Fruit fly (Drosophila melanogaster) whole organism, embryonic: ENCODE measurements around the gene CG43796.

ENCODE experiments used
- Ada2b ChIP-seq: fragments of 200-800 bp; sonication (Bioruptor generic); IDR thresholded peaks from 2 replicates; pipeline ENCODE4 v1.3.6; 2022; ENCODE audit warnings: missing biosample characterization, missing genetic modification characterization
- Antp ChIP-seq: fragments of 200-800 bp; sonication (Bioruptor generic); optimal IDR thresholded peaks from 3 replicates; lab custom pipeline; 2016; ENCODE audit warnings: missing biosample characterization, missing genetic modification characterization
- C15 ChIP-seq: fragments of 200-800 bp; sonication (Bioruptor generic); IDR thresholded peaks from 3 replicates; pipeline ENCODE4 v1.3.6; 2022; ENCODE audit warnings: missing biosample characterization, missing genetic modification characterization
- CG11085 ChIP-seq: fragments of 200-800 bp; sonication (Bioruptor generic); IDR thresholded peaks from 2 replicates; pipeline ENCODE4 v1.3.6; 2022; ENCODE audit warnings: missing biosample characterization, missing genetic modification characterization
- CG11695 ChIP-seq: fragments of 200-800 bp; sonication (Bioruptor generic); IDR thresholded peaks from 3 replicates; pipeline ENCODE4 v1.3.6; 2022; ENCODE audit warnings: missing biosample characterization, missing genetic modification characterization
- CG14965 ChIP-seq: fragments of 200-800 bp; sonication (Bioruptor generic); optimal IDR thresholded peaks from 2 replicates; lab custom pipeline; 2016; ENCODE audit warnings: missing biosample characterization, missing genetic modification characterization, borderline replicate concordance
- CG15479 ChIP-seq: fragments of 200-800 bp; sonication (Bioruptor generic); optimal IDR thresholded peaks from 3 replicates; lab custom pipeline; 2019; ENCODE audit warnings: missing biosample characterization, mild to moderate bottlenecking, missing genetic modification characterization, moderate library complexity
- CG15696 ChIP-seq: fragments of 200-800 bp; sonication (Bioruptor generic); optimal IDR thresholded peaks from 2 replicates; lab custom pipeline; 2019; ENCODE audit warnings: missing biosample characterization, mild to moderate bottlenecking, missing genetic modification characterization, moderate library complexity
- CG2129 ChIP-seq: fragments of 200-800 bp; sonication (Bioruptor generic); IDR thresholded peaks from 2 replicates; pipeline ENCODE4 v1.3.6; 2022; ENCODE audit warnings: missing biosample characterization, missing genetic modification characterization; ENCODE audit not compliant: partially characterized antibody
- CG3163 ChIP-seq: fragments of 200-800 bp; sonication (Bioruptor generic); optimal IDR thresholded peaks from 3 replicates; lab custom pipeline; 2016; ENCODE audit warnings: missing biosample characterization, missing genetic modification characterization
- CG43689 ChIP-seq: fragments of 200-800 bp; sonication (Bioruptor generic); IDR thresholded peaks from 2 replicates; pipeline ENCODE4 v1.3.6; 2022; ENCODE audit warnings: missing biosample characterization, missing genetic modification characterization
- CG6175 ChIP-seq: fragments of 200-800 bp; sonication (Bioruptor generic); IDR thresholded peaks from 3 replicates; pipeline ENCODE4 v1.3.6; 2022; ENCODE audit warnings: missing biosample characterization, missing genetic modification characterization
- CG6683 ChIP-seq: fragments of 200-800 bp; sonication (Bioruptor generic); optimal IDR thresholded peaks from 2 replicates; lab custom pipeline; 2017; ENCODE audit warnings: missing biosample characterization, mild to moderate bottlenecking, missing genetic modification characterization, missing genetic modification reagents
- CG6689 ChIP-seq: fragments of 200-800 bp; sonication (Bioruptor generic); IDR thresholded peaks from 2 replicates; pipeline ENCODE4 v1.3.6; 2022; ENCODE audit warnings: missing biosample characterization, missing genetic modification characterization
- CG7372 ChIP-seq: fragments of 200-800 bp; sonication (Bioruptor generic); IDR thresholded peaks from 2 replicates; pipeline ENCODE4 v1.3.6; 2022; ENCODE audit warnings: missing biosample characterization, missing genetic modification characterization
- CHES-1-like ChIP-seq: fragments of 200-800 bp; sonication (Bioruptor generic); optimal IDR thresholded peaks from 2 replicates; lab custom pipeline; 2016; ENCODE audit warnings: missing biosample characterization, missing genetic modification characterization
- D19B ChIP-seq: fragments of 200-800 bp; sonication (Bioruptor generic); optimal IDR thresholded peaks from 2 replicates; lab custom pipeline; 2017; ENCODE audit warnings: missing biosample characterization, mild to moderate bottlenecking, missing genetic modification characterization
- Dbx ChIP-seq: fragments of 200-800 bp; sonication (Bioruptor generic); IDR thresholded peaks from 3 replicates; pipeline ENCODE4 v1.3.6; 2022; ENCODE audit warnings: missing biosample characterization, missing genetic modification characterization
- Hey ChIP-seq: fragments of 200-800 bp; sonication (Bioruptor generic); optimal IDR thresholded peaks from 3 replicates; lab custom pipeline; 2018; ENCODE audit warnings: missing biosample characterization, mild to moderate bottlenecking, missing genetic modification characterization
- Lpt ChIP-seq: fragments of >200 bp; optimal IDR thresholded peaks from 2 replicates; lab custom pipeline; 2018; ENCODE audit warnings: missing biosample characterization, missing genetic modification characterization
- Mad ChIP-seq: fragments of 200-800 bp; sonication (Bioruptor generic); optimal IDR thresholded peaks from 2 replicates; lab custom pipeline; 2016; ENCODE audit warnings: missing biosample characterization, missing genetic modification characterization
- NK7.1 ChIP-seq: fragments of 200-800 bp; sonication (Bioruptor generic); optimal IDR thresholded peaks from 3 replicates; lab custom pipeline; 2016; ENCODE audit warnings: missing biosample characterization, missing genetic modification characterization
- Neu2 ChIP-seq: fragments of 200-800 bp; sonication (Bioruptor generic); optimal IDR thresholded peaks from 3 replicates; lab custom pipeline; 2016; ENCODE audit warnings: missing biosample characterization, missing genetic modification characterization, borderline replicate concordance
- Rfx ChIP-seq: fragments of 200-800 bp; sonication (Bioruptor generic); IDR thresholded peaks from 2 replicates; pipeline ENCODE4 v1.3.6; 2022; ENCODE audit warnings: missing biosample characterization, missing genetic modification characterization
- Side ChIP-seq: fragments of 200-800 bp; sonication (Bioruptor generic); optimal IDR thresholded peaks from 2 replicates; lab custom pipeline; 2016; ENCODE audit warnings: missing biosample characterization, missing genetic modification characterization
- Sin3A ChIP-seq: fragments of >200 bp; optimal IDR thresholded peaks from 2 replicates; lab custom pipeline; 2018
- Spps ChIP-seq: fragments of 200-800 bp; sonication (Bioruptor generic); optimal IDR thresholded peaks from 2 replicates; lab custom pipeline; 2018; ENCODE audit warnings: missing biosample characterization, mild to moderate bottlenecking, missing genetic modification characterization
- Ssrp ChIP-seq: fragments of 200-800 bp; sonication (Bioruptor generic); optimal IDR thresholded peaks from 2 replicates; lab custom pipeline; 2018; ENCODE audit warnings: missing biosample characterization, mild to moderate bottlenecking, missing genetic modification characterization, moderate library complexity
- Stat92E ChIP-seq, 3 experiments: fragments of >200 bp in 2 of 3; fragments of 200-800 bp in 1 of 3; sonication (Bioruptor generic) in 1 of 3; optimal IDR thresholded peaks; 2 replicates each; lab custom pipeline; 2017 to 2019; ENCODE audit warnings: missing biosample characterization in 3 of 3, missing genetic modification characterization in 3 of 3, mild to moderate bottlenecking in 1 of 3, moderate library complexity in 1 of 3
- aop ChIP-seq: fragments of 200-800 bp; sonication (Bioruptor generic); IDR thresholded peaks from 2 replicates; pipeline ENCODE4 v1.3.6; 2022; ENCODE audit warnings: missing biosample characterization, missing genetic modification characterization
- ash1 ChIP-seq: fragments of 200-800 bp; sonication (Bioruptor generic); optimal IDR thresholded peaks from 2 replicates; lab custom pipeline; 2018; ENCODE audit warnings: missing biosample characterization, mild to moderate bottlenecking, missing genetic modification characterization
- ato ChIP-seq: fragments of 200-800 bp; sonication (Bioruptor generic); IDR thresholded peaks from 2 replicates; pipeline ENCODE4 v1.3.6; 2022; ENCODE audit warnings: missing biosample characterization, missing genetic modification characterization; ENCODE audit not compliant: partially characterized antibody
- caup ChIP-seq: fragments of 200-800 bp; sonication (Bioruptor generic); optimal IDR thresholded peaks from 3 replicates; lab custom pipeline; 2017; ENCODE audit warnings: missing biosample characterization, mild to moderate bottlenecking, missing genetic modification characterization, moderate library complexity; ENCODE audit not compliant: severe bottlenecking
- crp ChIP-seq, 2 experiments: fragments of 200-800 bp; sonication (Bioruptor generic); optimal IDR thresholded peaks; 2 replicates in 1 of 2; 3 replicates in 1 of 2; lab custom pipeline; 2017; ENCODE audit warnings: missing biosample characterization in 2 of 2, missing genetic modification characterization in 2 of 2, mild to moderate bottlenecking in 1 of 2, moderate library complexity in 1 of 2
- dmrt99B ChIP-seq: fragments of 200-800 bp; sonication (Bioruptor generic); optimal IDR thresholded peaks from 2 replicates; lab custom pipeline; 2018; ENCODE audit warnings: missing biosample characterization, mild to moderate bottlenecking, missing genetic modification characterization, moderate library complexity
- esg ChIP-seq: fragments of 200-800 bp; sonication (Bioruptor generic); conservative IDR thresholded peaks from 2 replicates; pipeline ENCODE4 v1.3.6; 2022; ENCODE audit warnings: missing biosample characterization, missing genetic modification characterization
- eyg ChIP-seq: fragments of 200-800 bp; sonication (Bioruptor generic); optimal IDR thresholded peaks from 3 replicates; lab custom pipeline; 2016; ENCODE audit warnings: missing biosample characterization, missing genetic modification characterization
- gsb-n ChIP-seq: fragments of 200-800 bp; sonication (Bioruptor generic); optimal IDR thresholded peaks from 3 replicates; lab custom pipeline; 2018; ENCODE audit warnings: missing biosample characterization, mild to moderate bottlenecking, missing genetic modification characterization
- ham ChIP-seq: fragments of 200-800 bp; sonication (Bioruptor generic); IDR thresholded peaks from 2 replicates; pipeline ENCODE4 v1.3.6; 2022; ENCODE audit warnings: missing biosample characterization, missing genetic modification characterization
- ken ChIP-seq: fragments of 200-800 bp; sonication (Bioruptor generic); IDR thresholded peaks from 3 replicates; pipeline ENCODE4 v1.3.6; 2022; ENCODE audit warnings: missing biosample characterization, missing genetic modification characterization
- knrl ChIP-seq: fragments of 200-800 bp; sonication (Bioruptor generic); IDR thresholded peaks from 3 replicates; pipeline ENCODE4 v1.3.6; 2022; ENCODE audit warnings: missing biosample characterization, missing genetic modification characterization; ENCODE audit not compliant: partially characterized antibody
- nerfin-2 ChIP-seq: fragments of 200-800 bp; sonication (Bioruptor generic); IDR thresholded peaks from 2 replicates; pipeline ENCODE4 v1.3.6; 2022; ENCODE audit warnings: missing biosample characterization, missing genetic modification characterization; ENCODE audit not compliant: partially characterized antibody
- nom ChIP-seq: fragments of 200-800 bp; sonication (Bioruptor generic); optimal IDR thresholded peaks from 2 replicates; lab custom pipeline; 2017; ENCODE audit warnings: missing biosample characterization, missing genetic modification characterization, mild to moderate bottlenecking, moderate library complexity, missing genetic modification reagents
- oc ChIP-seq: fragments of 200-800 bp; sonication (Bioruptor generic); optimal IDR thresholded peaks from 2 replicates; lab custom pipeline; 2018; ENCODE audit warnings: missing biosample characterization, mild to moderate bottlenecking, missing genetic modification characterization, moderate library complexity
- pros ChIP-seq: fragments of 200-800 bp; sonication (Bioruptor generic); optimal IDR thresholded peaks from 3 replicates; lab custom pipeline; 2019; ENCODE audit warnings: missing biosample characterization, mild to moderate bottlenecking, missing genetic modification characterization, moderate library complexity
- repo ChIP-seq: fragments of 200-800 bp; sonication (Bioruptor generic); optimal IDR thresholded peaks from 2 replicates; lab custom pipeline; 2016; ENCODE audit warnings: missing biosample characterization, missing genetic modification characterization
- sqz ChIP-seq: fragments of 200-800 bp; sonication (Bioruptor generic); optimal IDR thresholded peaks from 3 replicates; lab custom pipeline; 2018; ENCODE audit warnings: missing biosample characterization, mild to moderate bottlenecking, missing genetic modification characterization
- stc ChIP-seq: fragments of 200-800 bp; sonication (Bioruptor generic); IDR thresholded peaks from 2 replicates; pipeline ENCODE4 v1.3.6; 2022; ENCODE audit warnings: missing biosample characterization, missing genetic modification characterization
- vfl ChIP-seq: fragments of 200-800 bp; sonication (Bioruptor generic); optimal IDR thresholded peaks from 2 replicates; lab custom pipeline; 2016; ENCODE audit warnings: missing biosample characterization, missing genetic modification characterization
- vnd ChIP-seq: fragments of 200-800 bp; sonication (Bioruptor generic); IDR thresholded peaks from 3 replicates; pipeline ENCODE4 v1.3.6; 2022; ENCODE audit warnings: missing biosample characterization, missing genetic modification characterization; ENCODE audit not compliant: partially characterized antibody

CG43796 gene

DNA sequence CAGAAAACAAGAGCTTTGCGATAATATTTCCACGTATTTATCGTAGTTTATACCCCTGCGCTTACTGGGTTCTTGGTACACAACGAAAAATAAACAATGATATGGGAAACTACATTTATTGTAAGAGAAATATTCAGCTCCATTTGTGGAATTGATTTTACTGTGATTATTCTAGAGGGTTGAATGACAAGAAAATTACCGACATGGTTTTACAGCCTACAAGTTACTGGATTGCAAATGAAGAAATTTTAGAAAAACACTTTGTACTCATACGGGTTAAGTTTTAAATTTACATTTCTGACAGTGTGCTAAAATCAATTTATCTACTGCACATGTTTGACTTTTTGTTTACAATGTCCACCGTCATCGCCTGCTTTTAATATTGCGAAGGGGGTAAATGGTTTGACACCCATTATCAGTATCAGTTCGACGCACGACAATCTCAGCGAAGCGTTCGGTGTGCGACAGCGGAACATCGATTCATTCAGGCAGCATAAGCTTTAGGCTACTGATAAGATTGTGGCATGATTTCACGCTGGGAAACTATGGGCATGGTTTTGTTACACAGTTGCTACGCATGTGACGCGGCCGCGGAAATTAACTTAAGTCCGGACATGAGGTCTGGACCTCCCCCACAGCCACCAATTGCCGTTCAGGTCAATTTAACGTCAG lies 20.3 kb upstream of the CG43796 start (continued):
- TF ChIP-seq Neu2 (GFP tag; lab: Kevin White, UChicago), result no peak
- no peak for TF ChIP-seq ken (GFP tag; lab: Robert Waterston, UW)
- no peak for TF ChIP-seq Hey (tag; lab: Kevin White, UChicago)
- no peak for TF ChIP-seq Spps (tag; lab: Kevin White, UChicago)
- TF ChIP-seq NK7.1 (GFP tag; lab: Kevin White, UChicago), result no peak
- TF ChIP-seq gsb-n (tag; lab: Kevin White, UChicago), result no peak
- no peak for TF ChIP-seq C15 (GFP tag; lab: Robert Waterston, UW)
- no peak for TF ChIP-seq oc (tag; lab: Kevin White, UChicago)
- TF ChIP-seq D19B, result peak; percentile 11
- no peak for TF ChIP-seq Ada2b (GFP tag; lab: Robert Waterston, UW)
- no peak for TF ChIP-seq CG11695 (GFP tag; lab: Robert Waterston, UW)
- TF ChIP-seq caup, result peak; percentile 38
- no peak for TF ChIP-seq CG6689 (GFP tag; lab: Robert Waterston, UW)
- no peak for TF ChIP-seq CG6683
- no peak for TF ChIP-seq esg
- no peak for TF ChIP-seq CG14965
- TF ChIP-seq CG11085 (GFP tag; lab: Robert Waterston, UW), result no peak
- TF ChIP-seq nerfin-2, result no peak
- no peak for TF ChIP-seq CG43689
- TF ChIP-seq ham, result no peak
- TF ChIP-seq eyg (GFP tag; lab: Kevin White, UChicago), result no peak
- no peak for TF ChIP-seq nom (GFP tag; lab: Kevin White, UChicago)
- TF ChIP-seq pros (GFP tag; lab: Kevin White, UChicago), result no peak
- TF ChIP-seq stc (GFP tag; lab: Robert Waterston, UW), result no peak
- peak; percentile 28; the same call in 1 of the 3 replicates for TF ChIP-seq Dbx (GFP tag; lab: Robert Waterston, UW)
- no peak for TF ChIP-seq aop (GFP tag; lab: Robert Waterston, UW)
- no peak for TF ChIP-seq CHES-1-like (GFP tag; lab: Kevin White, UChicago)
- TF ChIP-seq ash1 (GFP tag; lab: Kevin White, UChicago), result no peak
- peak; percentile 42 for TF ChIP-seq dmrt99B (tag; lab: Kevin White, UChicago)
- TF ChIP-seq CG7372 (GFP tag; lab: Robert Waterston, UW), result no peak
- no peak for TF ChIP-seq Antp
- TF ChIP-seq repo (GFP tag; lab: Kevin White, UChicago), result no peak
- no peak for TF ChIP-seq vfl (GFP tag; lab: Kevin White, UChicago)
- no peak for TF ChIP-seq Stat92E (GFP tag; optimal IDR thresholded peaks at IDR 0.05; lab: Kevin White, UChicago)
- no peak for TF ChIP-seq knrl (GFP tag; lab: Robert Waterston, UW)
- no peak for TF ChIP-seq sqz (GFP tag; lab: Kevin White, UChicago)
- no peak for TF ChIP-seq ato (GFP tag; lab: Robert Waterston, UW)
- TF ChIP-seq Sin3A (lab: Kevin White, UChicago), result no peak
- TF ChIP-seq CG6175 (GFP tag; lab: Robert Waterston, UW), result 0 out of 3 replicates have a peak, but pooled peaks have one; percentile 34
- no peak for TF ChIP-seq crp (GFP tag; optimal IDR thresholded peaks at IDR 0.05; lab: Kevin White, UChicago)
- TF ChIP-seq CG15479 (GFP tag; lab: Kevin White, UChicago), result no peak
- peak; percentile 30; the same call in 1 of the 2 replicates for TF ChIP-seq Rfx (GFP tag; lab: Robert Waterston, UW)
- no peak for TF ChIP-seq vnd (GFP tag; lab: Robert Waterston, UW)
- TF ChIP-seq Side (GFP tag; lab: Kevin White, UChicago), result peak; percentile 5
- no peak for TF ChIP-seq Ssrp (tag; lab: Kevin White, UChicago)
- TF ChIP-seq Lpt (GFP tag; lab: Kevin White, UChicago), result no peak
- peak; percentile 0 for TF ChIP-seq CG15696
- TF ChIP-seq CG3163 (GFP tag; lab: Kevin White, UChicago), result no peak
- TF ChIP-seq CG2129 (GFP tag; lab: Robert Waterston, UW), result no peak
- TF ChIP-seq Mad, result no peak
